Worm (Caenorhabditis elegans) whole organism, L3 larva: ENCODE data around the gene K02D3.2.

Experiments
- R02D3.7 ChIP-seq: fragments of 150-350 bp; optimal IDR thresholded peaks from 2 replicates; lab custom pipeline; 2014; ENCODE audit warnings: missing biosample characterization, missing genetic modification characterization
- ZK546.5 ChIP-seq: sonication (generic microtip); optimal IDR thresholded peaks from 2 replicates; lab custom pipeline; 2017; ENCODE audit warnings: missing biosample characterization, missing genetic modification characterization
- aly-2 ChIP-seq: fragments of 150-350 bp; optimal IDR thresholded peaks from 2 replicates; lab custom pipeline; 2014; ENCODE audit warnings: missing biosample characterization, missing genetic modification characterization
- ama-1 ChIP-seq: fragments of 150-350 bp; optimal IDR thresholded peaks from 2 replicates; lab custom pipeline; 2018
- ceh-16 ChIP-seq: sonication (generic microtip); optimal IDR thresholded peaks from 2 replicates; lab custom pipeline; 2017; ENCODE audit warnings: missing biosample characterization, missing genetic modification characterization
- ceh-28 ChIP-seq: fragments of 150-350 bp; optimal IDR thresholded peaks from 2 replicates; lab custom pipeline; 2014; ENCODE audit warnings: missing biosample characterization, missing genetic modification reagents, missing genetic modification characterization
- ceh-82 ChIP-seq: fragments of 150-350 bp; optimal IDR thresholded peaks from 2 replicates; lab custom pipeline; 2014; ENCODE audit warnings: missing biosample characterization, missing genetic modification characterization
- ceh-9 ChIP-seq: sonication (generic microtip); optimal IDR thresholded peaks from 2 replicates; lab custom pipeline; 2018; ENCODE audit warnings: missing biosample characterization, missing genetic modification characterization
- daf-12 ChIP-seq: fragments of 150-350 bp; optimal IDR thresholded peaks from 2 replicates; lab custom pipeline; 2014; ENCODE audit warnings: missing biosample characterization, missing genetic modification reagents, missing genetic modification characterization
- egl-27 ChIP-seq: sonication (generic microtip); optimal IDR thresholded peaks from 4 replicates; lab custom pipeline; 2017; ENCODE audit warnings: missing biosample characterization, missing genetic modification reagents, missing genetic modification characterization
- egl-5 ChIP-seq: fragments of 150-350 bp; optimal IDR thresholded peaks from 2 replicates; lab custom pipeline; 2017; ENCODE audit warnings: missing biosample characterization, missing genetic modification reagents, missing genetic modification characterization, inconsistent platforms
- elt-1 ChIP-seq: fragments of 150-350 bp; optimal IDR thresholded peaks from 2 replicates; lab custom pipeline; 2014; ENCODE audit warnings: missing biosample characterization, missing genetic modification characterization
- elt-2 ChIP-seq: sonication (generic microtip); optimal IDR thresholded peaks from 2 replicates; lab custom pipeline; 2016; ENCODE audit warnings: missing genetic modification reagents, mild to moderate bottlenecking, missing genetic modification characterization, missing compliant biosample characterization
- eor-1 ChIP-seq, 2 experiments: fragments of 150-350 bp; optimal IDR thresholded peaks; 2 replicates each; lab custom pipeline; 2014 to 2018; ENCODE audit warnings: missing biosample characterization in 2 of 2, missing genetic modification characterization in 2 of 2
- fkh-10 ChIP-seq: sonication (generic microtip); optimal IDR thresholded peaks from 2 replicates; lab custom pipeline; 2017; ENCODE audit warnings: missing biosample characterization, missing genetic modification reagents, missing genetic modification characterization
- fkh-2 ChIP-seq: fragments of 150-350 bp; optimal IDR thresholded peaks from 2 replicates; lab custom pipeline; 2014; ENCODE audit warnings: missing biosample characterization, missing genetic modification reagents, missing genetic modification characterization
- fos-1 ChIP-seq: fragments of 150-350 bp; optimal IDR thresholded peaks from 2 replicates; lab custom pipeline; 2014; ENCODE audit warnings: missing biosample characterization, missing genetic modification characterization
- hmg-11 ChIP-seq: sonication (generic microtip); optimal IDR thresholded peaks from 2 replicates; lab custom pipeline; 2016; ENCODE audit warnings: missing genetic modification characterization, missing compliant biosample characterization
- lin-15B ChIP-seq: fragments of 150-350 bp; optimal IDR thresholded peaks from 2 replicates; lab custom pipeline; 2014; ENCODE audit warnings: missing biosample characterization, missing genetic modification characterization
- lin-39 ChIP-seq: fragments of 150-350 bp; optimal IDR thresholded peaks from 2 replicates; lab custom pipeline; 2018; ENCODE audit warnings: missing biosample characterization, missing genetic modification reagents, missing genetic modification characterization
- lsy-12 ChIP-seq: sonication (generic microtip); optimal IDR thresholded peaks from 2 replicates; lab custom pipeline; 2016; ENCODE audit warnings: mild to moderate bottlenecking, missing genetic modification characterization, missing compliant biosample characterization
- mdl-1 ChIP-seq: fragments of 150-350 bp; optimal IDR thresholded peaks from 2 replicates; lab custom pipeline; 2014; ENCODE audit warnings: missing biosample characterization, missing genetic modification characterization
- mml-1 ChIP-seq: fragments of 150-350 bp; sonication (generic microtip); optimal IDR thresholded peaks from 3 replicates; lab custom pipeline; 2014; ENCODE audit warnings: missing biosample characterization, missing genetic modification characterization
- nfya-1 ChIP-seq: sonication (generic microtip); optimal IDR thresholded peaks from 2 replicates; lab custom pipeline; 2017; ENCODE audit warnings: missing genetic modification characterization, mild to moderate bottlenecking, missing compliant biosample characterization, antibody characterized with exemption, moderate library complexity; ENCODE audit not compliant: insufficient read depth
- nhr-11 ChIP-seq: fragments of 150-350 bp; optimal IDR thresholded peaks from 2 replicates; lab custom pipeline; 2014; ENCODE audit warnings: missing biosample characterization, missing genetic modification characterization
- nhr-12 ChIP-seq: fragments of 150-350 bp; optimal IDR thresholded peaks from 2 replicates; lab custom pipeline; 2014; ENCODE audit warnings: missing biosample characterization, missing genetic modification characterization
- nhr-23 ChIP-seq: fragments of 150-350 bp; optimal IDR thresholded peaks from 2 replicates; lab custom pipeline; 2014; ENCODE audit warnings: missing biosample characterization, missing genetic modification reagents, missing genetic modification characterization
- nhr-237 ChIP-seq: fragments of 150-350 bp; optimal IDR thresholded peaks from 2 replicates; lab custom pipeline; 2014; ENCODE audit warnings: missing biosample characterization, missing genetic modification characterization
- nhr-25 ChIP-seq: sonication (generic microtip); optimal IDR thresholded peaks from 2 replicates; lab custom pipeline; 2017; ENCODE audit warnings: missing biosample characterization, missing genetic modification characterization
- nhr-28 ChIP-seq: fragments of 150-350 bp; optimal IDR thresholded peaks from 2 replicates; lab custom pipeline; 2014; ENCODE audit warnings: missing biosample characterization, missing genetic modification characterization
- nhr-43 ChIP-seq: sonication (generic microtip); optimal IDR thresholded peaks from 2 replicates; lab custom pipeline; 2016; ENCODE audit warnings: mild to moderate bottlenecking, missing genetic modification characterization, missing compliant biosample characterization; ENCODE audit not compliant: poor library complexity, severe bottlenecking
- nhr-67 ChIP-seq: fragments of 150-350 bp; optimal IDR thresholded peaks from 2 replicates; lab custom pipeline; 2014; ENCODE audit warnings: missing biosample characterization, missing genetic modification characterization
- nhr-76 ChIP-seq: fragments of 150-350 bp; sonication (generic microtip); optimal IDR thresholded peaks from 5 replicates; lab custom pipeline; 2014; ENCODE audit warnings: missing biosample characterization, missing genetic modification characterization
- nhr-77 ChIP-seq: fragments of 150-350 bp; optimal IDR thresholded peaks from 2 replicates; lab custom pipeline; 2014; ENCODE audit warnings: missing biosample characterization, missing genetic modification characterization
- pha-4 ChIP-seq: fragments of 150-350 bp; optimal IDR thresholded peaks from 2 replicates; lab custom pipeline; 2014; ENCODE audit warnings: missing biosample characterization, missing genetic modification reagents, missing genetic modification characterization
- sea-2 ChIP-seq: fragments of 150-350 bp; sonication (generic microtip); optimal IDR thresholded peaks from 4 replicates; lab custom pipeline; 2014; ENCODE audit warnings: missing biosample characterization, missing genetic modification reagents, missing genetic modification characterization
- skn-1 ChIP-seq: fragments of 150-350 bp; optimal IDR thresholded peaks from 2 replicates; lab custom pipeline; 2014; ENCODE audit warnings: missing biosample characterization, missing genetic modification characterization
- snpc-4 ChIP-seq: fragments of 150-350 bp; optimal IDR thresholded peaks from 2 replicates; lab custom pipeline; 2014; ENCODE audit warnings: missing biosample characterization, missing genetic modification characterization
- tbx-2 ChIP-seq: sonication (generic microtip); optimal IDR thresholded peaks from 2 replicates; lab custom pipeline; 2016; ENCODE audit warnings: mild to moderate bottlenecking, missing genetic modification characterization, missing compliant biosample characterization
- unc-39 ChIP-seq: sonication (generic microtip); optimal IDR thresholded peaks from 4 replicates; lab custom pipeline; 2017; ENCODE audit warnings: missing biosample characterization, missing genetic modification characterization
- unc-62 ChIP-seq: fragments of 150-350 bp; sonication (generic microtip); optimal IDR thresholded peaks from 4 replicates; lab custom pipeline; 2014; ENCODE audit warnings: missing biosample characterization, missing genetic modification reagents, missing genetic modification characterization
- zag-1 ChIP-seq: fragments of 150-350 bp; optimal IDR thresholded peaks from 2 replicates; lab custom pipeline; 2014; ENCODE audit warnings: missing biosample characterization, missing genetic modification characterization
- ztf-11 ChIP-seq: fragments of 150-350 bp; optimal IDR thresholded peaks from 2 replicates; lab custom pipeline; 2014; ENCODE audit warnings: missing biosample characterization, missing genetic modification characterization
- ztf-4 ChIP-seq: fragments of 150-350 bp; optimal IDR thresholded peaks from 2 replicates; lab custom pipeline; 2014; ENCODE audit warnings: missing biosample characterization, missing genetic modification characterization

K02D3.2 gene

DNA sequence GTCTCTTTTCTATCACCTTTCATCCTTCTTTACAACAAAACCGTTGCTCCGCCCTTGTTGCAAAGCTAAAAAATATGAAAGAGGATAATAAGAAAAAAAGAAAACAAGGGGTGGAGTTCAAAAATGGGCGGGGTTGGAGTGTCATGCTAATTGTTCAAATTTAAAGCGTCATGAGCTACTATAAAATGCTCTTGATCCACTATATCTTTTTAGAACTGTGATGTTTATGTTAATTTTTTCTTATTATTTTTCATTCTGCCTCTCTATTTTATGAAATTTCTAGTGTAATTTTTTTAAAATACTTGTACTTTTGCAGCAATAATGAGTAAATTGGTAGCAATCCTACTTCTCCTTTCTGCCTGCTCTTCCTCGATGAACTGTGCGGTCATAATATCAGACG lies 5.2 kb downstream of the K02D3.2 start, which contains the start of gene K02D3.1:
Gene K02D3.1 (plus strand): TSS at position 301 of the 400 bp plus-strand sequence.
- no peak for TF ChIP-seq nhr-25 (tag; lab: Kevin White, UChicago)
- no peak for TF ChIP-seq nhr-67
- TF ChIP-seq ceh-28 (tag; lab: Kevin White, UChicago), result no peak
- no peak for TF ChIP-seq sea-2 (GFP tag; lab: Kevin White, UChicago)
- TF ChIP-seq ztf-11, result no peak
- no peak for TF ChIP-seq ZK546.5
- no peak for TF ChIP-seq lin-15B (tag; lab: Kevin White, UChicago)
- no peak for TF ChIP-seq R02D3.7
- no peak for TF ChIP-seq eor-1 (tag; optimal IDR thresholded peaks at IDR 0.05; lab: Kevin White, UChicago)
- TF ChIP-seq elt-2 (tag; lab: Kevin White, UChicago), result no peak
- no peak for TF ChIP-seq ceh-16 (tag; lab: Kevin White, UChicago)
- no peak for TF ChIP-seq snpc-4 (tag; lab: Kevin White, UChicago)
- no peak for TF ChIP-seq hmg-11
- no peak for TF ChIP-seq mdl-1 (tag; lab: Kevin White, UChicago)
- no peak for TF ChIP-seq fos-1 (tag; lab: Kevin White, UChicago)
- no peak for TF ChIP-seq ceh-82 (tag; lab: Kevin White, UChicago)
- TF ChIP-seq ceh-9, result no peak
- no peak for TF ChIP-seq ztf-4 (tag; lab: Kevin White, UChicago)
- TF ChIP-seq zag-1 (tag; lab: Kevin White, UChicago), result no peak
- TF ChIP-seq egl-5, result no peak

DNA sequence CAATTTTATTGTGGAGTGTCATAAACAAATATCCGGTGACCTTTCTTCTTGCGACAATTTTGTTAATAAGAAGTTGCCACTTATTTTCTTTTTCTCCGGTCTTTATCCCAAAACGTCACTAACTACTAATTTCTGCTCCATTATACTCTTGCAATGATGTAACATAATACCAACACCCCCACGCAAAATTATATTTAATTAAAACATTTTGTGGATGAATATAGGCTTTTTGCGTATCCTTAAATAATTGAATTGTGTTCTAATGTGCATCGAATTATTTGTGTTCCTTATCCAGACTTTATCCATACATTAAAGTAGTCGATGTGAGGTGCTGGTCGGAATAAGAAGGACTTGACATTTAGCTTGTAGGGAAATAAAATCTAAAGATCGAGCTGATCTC lies 8.9 kb downstream of the K02D3.2 start:
- TF ChIP-seq nhr-77 (tag; lab: Kevin White, UChicago), result no peak
- no peak for TF ChIP-seq ZK546.5
- TF ChIP-seq aly-2 (tag; lab: Kevin White, UChicago), result no peak
- TF ChIP-seq ceh-16 (tag; lab: Kevin White, UChicago), result no peak
- TF ChIP-seq ama-1 (lab: Kevin White, UChicago), result no peak
- no peak for TF ChIP-seq unc-62 (GFP tag; lab: Kevin White, UChicago)
- no peak for TF ChIP-seq egl-5
- no peak for TF ChIP-seq tbx-2
- TF ChIP-seq nhr-12 (tag; lab: Kevin White, UChicago), result no peak
- no peak for TF ChIP-seq ztf-11
- no peak for TF ChIP-seq skn-1
- no peak for TF ChIP-seq zag-1 (tag; lab: Kevin White, UChicago)
- TF ChIP-seq ceh-9, result no peak
- no peak for TF ChIP-seq hmg-11
- TF ChIP-seq elt-1, result no peak
- no peak for TF ChIP-seq nhr-67
- TF ChIP-seq elt-2 (tag; lab: Kevin White, UChicago), result no peak
- TF ChIP-seq fos-1 (tag; lab: Kevin White, UChicago), result no peak

DNA sequence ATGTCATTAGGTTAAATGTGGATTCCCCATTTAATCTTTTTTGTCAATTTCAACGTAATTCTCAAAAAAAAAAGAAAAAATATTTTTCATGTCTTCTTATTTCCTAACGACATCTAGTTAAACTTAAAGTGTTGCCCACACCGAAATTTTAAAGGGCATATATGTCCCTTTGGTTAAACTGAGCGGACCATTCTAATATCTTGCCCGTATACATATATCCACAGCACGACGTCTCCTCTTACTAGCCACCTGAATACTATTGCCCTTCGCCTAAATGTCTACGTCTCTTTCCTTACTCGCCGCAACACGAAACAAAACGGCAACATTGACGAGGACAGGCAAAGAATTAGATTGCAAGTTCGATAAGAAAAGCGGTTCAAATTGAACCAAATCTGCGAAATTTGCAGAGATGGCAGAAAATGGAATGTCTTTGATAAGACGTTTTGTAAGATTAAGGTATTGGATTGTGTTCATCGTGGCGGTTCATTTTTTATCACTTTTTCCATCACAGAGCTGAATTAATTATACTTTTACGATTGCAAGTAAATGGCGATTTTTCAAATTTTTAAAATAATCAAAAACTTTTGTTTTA lies 11.1 kb downstream of the K02D3.2 start:
- TF ChIP-seq lin-15B (tag; lab: Kevin White, UChicago) (peak; percentile 54), elt-2 (tag; lab: Kevin White, UChicago) (peak; percentile 89), unc-62 (GFP tag; lab: Kevin White, UChicago) (peak; percentile 96), hmg-11 (peak; percentile 100), eor-1 (tag; optimal IDR thresholded peaks at IDR 0.05; lab: Kevin White, UChicago) (peak in 1 of 2 experiments; percentile 83), mml-1 (no peak), snpc-4 (tag; lab: Kevin White, UChicago) (peak; percentile 96), skn-1 (peak; percentile 99), unc-39 (tag; lab: Kevin White, UChicago) (peak; percentile 74), nhr-28 (peak; percentile 85), nhr-43 (tag; lab: Kevin White, UChicago) (peak; percentile 99), egl-27 (tag; lab: Kevin White, UChicago) (peak; percentile 97), fos-1 (tag; lab: Kevin White, UChicago) (peak; percentile 93), fkh-10 (peak; percentile 99), tbx-2 (peak; percentile 99), daf-12 (peak; percentile 95), elt-1 (peak; percentile 88), egl-5 (peak; percentile 99), ceh-82 (tag; lab: Kevin White, UChicago) (peak; percentile 99), nhr-77 (tag; lab: Kevin White, UChicago) (peak; percentile 99), lin-39 (tag; lab: Kevin White, UChicago) (peak; percentile 100), ceh-9 (peak; percentile 92), nhr-76 (tag; lab: Kevin White, UChicago) (peak; percentile 93), aly-2 (tag; lab: Kevin White, UChicago) (peak; percentile 97), ztf-11 (peak; percentile 69), fkh-2 (tag; lab: Kevin White, UChicago) (peak; percentile 96), pha-4 (tag; lab: Kevin White, UChicago) (peak; percentile 98), lsy-12 (peak; percentile 98), nhr-11 (peak; percentile 100), ztf-4 (tag; lab: Kevin White, UChicago) (peak; percentile 85), zag-1 (tag; lab: Kevin White, UChicago) (peak; percentile 96), R02D3.7 (peak; percentile 95), nhr-67 (peak; percentile 18), nhr-12 (tag; lab: Kevin White, UChicago) (peak; percentile 53), nfya-1 (peak; percentile 97), nhr-25 (tag; lab: Kevin White, UChicago) (peak; percentile 99), sea-2 (GFP tag; lab: Kevin White, UChicago) (no peak), ceh-16 (tag; lab: Kevin White, UChicago) (peak; percentile 81), ceh-28 (tag; lab: Kevin White, UChicago) (peak; percentile 99), mdl-1 (tag; lab: Kevin White, UChicago) (peak; percentile 82), nhr-237 (tag; lab: Kevin White, UChicago) (peak; percentile 96), nhr-23 (tag; lab: Kevin White, UChicago) (peak; percentile 99)
